Worm (Caenorhabditis elegans) whole organism, mixed stage, embryonic: ENCODE results near the gene ztf-29.
A peak's percentile ranks its signal among the peaks of the same experiment; 100 is the strongest.

Experiments
- M03D4.4 ChIP-seq: sonication (generic microtip); optimal IDR thresholded peaks from 2 replicates; lab custom pipeline; 2017; ENCODE audit warnings: mild to moderate bottlenecking, missing genetic modification characterization, missing compliant biosample characterization
- bed-3 ChIP-seq: fragments of 200-800 bp; sonication (Bioruptor generic); optimal IDR thresholded peaks from 3 replicates; lab custom pipeline; 2018; ENCODE audit warnings: mild to moderate bottlenecking, missing genetic modification characterization, moderate library complexity, missing compliant biosample characterization
- blmp-1 ChIP-seq: fragments of 150-350 bp; optimal IDR thresholded peaks from 2 replicates; lab custom pipeline; 2014; ENCODE audit warnings: missing biosample characterization, missing genetic modification characterization
- ceh-39 ChIP-seq: fragments of 150-350 bp; optimal IDR thresholded peaks from 2 replicates; lab custom pipeline; 2014; ENCODE audit warnings: missing biosample characterization, missing genetic modification characterization
- ceh-43 ChIP-seq: fragments of 200-800 bp; sonication (Bioruptor generic); optimal IDR thresholded peaks from 2 replicates; lab custom pipeline; 2018; ENCODE audit warnings: mild to moderate bottlenecking, missing genetic modification characterization, moderate library complexity, missing compliant biosample characterization
- ceh-83 ChIP-seq: fragments of 200-800 bp; sonication (Bioruptor generic); optimal IDR thresholded peaks from 2 replicates; lab custom pipeline; 2018; ENCODE audit warnings: mild to moderate bottlenecking, missing genetic modification characterization, missing compliant biosample characterization
- ces-1 ChIP-seq: fragments of 150-350 bp; optimal IDR thresholded peaks from 2 replicates; lab custom pipeline; 2014; ENCODE audit warnings: missing biosample characterization, missing genetic modification reagents, missing genetic modification characterization
- cnd-1 ChIP-seq: fragments of 200-800 bp; sonication (Bioruptor generic); optimal IDR thresholded peaks from 2 replicates; lab custom pipeline; 2018; ENCODE audit warnings: mild to moderate bottlenecking, missing genetic modification characterization, missing compliant biosample characterization
- drap-1 ChIP-seq: fragments of 200-800 bp; sonication (Bioruptor generic); optimal IDR thresholded peaks from 3 replicates; lab custom pipeline; 2018; ENCODE audit warnings: mild to moderate bottlenecking, missing genetic modification characterization, missing compliant biosample characterization
- elt-1 ChIP-seq: sonication (generic microtip); optimal IDR thresholded peaks from 2 replicates; lab custom pipeline; 2017; ENCODE audit warnings: missing genetic modification characterization, mild to moderate bottlenecking, missing compliant biosample characterization, antibody characterized with exemption, moderate library complexity, borderline replicate concordance; ENCODE audit not compliant: insufficient read depth
- elt-3 ChIP-seq: fragments of 150-350 bp; optimal IDR thresholded peaks from 2 replicates; lab custom pipeline; 2014; ENCODE audit warnings: missing biosample characterization, missing genetic modification characterization
- flh-1 ChIP-seq: fragments of 200-800 bp; sonication (Bioruptor generic); optimal IDR thresholded peaks from 2 replicates; lab custom pipeline; 2018; ENCODE audit warnings: mild to moderate bottlenecking, missing genetic modification characterization, moderate library complexity, missing compliant biosample characterization
- ham-2 ChIP-seq: fragments of 200-800 bp; sonication (Bioruptor generic); optimal IDR thresholded peaks from 2 replicates; lab custom pipeline; 2018; ENCODE audit warnings: mild to moderate bottlenecking, missing genetic modification characterization, missing compliant biosample characterization
- hlh-1 ChIP-seq: fragments of 150-350 bp; optimal IDR thresholded peaks from 2 replicates; lab custom pipeline; 2014; ENCODE audit warnings: missing biosample characterization, missing genetic modification reagents, missing genetic modification characterization
- lin-13 ChIP-seq: fragments of 150-350 bp; optimal IDR thresholded peaks from 2 replicates; lab custom pipeline; 2014; ENCODE audit warnings: missing biosample characterization, missing genetic modification characterization
- lin-32 ChIP-seq: fragments of 200-800 bp; sonication (Bioruptor generic); optimal IDR thresholded peaks from 2 replicates; lab custom pipeline; 2018; ENCODE audit warnings: mild to moderate bottlenecking, missing genetic modification characterization, missing compliant biosample characterization
- lsy-2 ChIP-seq: fragments of 150-350 bp; optimal IDR thresholded peaks from 2 replicates; lab custom pipeline; 2014; ENCODE audit warnings: missing biosample characterization, missing genetic modification characterization
- mab-5 ChIP-seq: fragments of 150-350 bp; optimal IDR thresholded peaks from 2 replicates; lab custom pipeline; 2014; ENCODE audit warnings: missing biosample characterization, missing genetic modification characterization
- mep-1 ChIP-seq: fragments of 150-350 bp; optimal IDR thresholded peaks from 2 replicates; lab custom pipeline; 2017; ENCODE audit warnings: missing biosample characterization, missing genetic modification reagents, missing genetic modification characterization, inconsistent platforms
- mls-2 ChIP-seq: sonication (generic microtip); optimal IDR thresholded peaks from 2 replicates; lab custom pipeline; 2016; ENCODE audit warnings: mild to moderate bottlenecking, missing genetic modification characterization, moderate library complexity, missing compliant biosample characterization
- nhr-2 ChIP-seq: fragments of 150-350 bp; optimal IDR thresholded peaks from 2 replicates; lab custom pipeline; 2014; ENCODE audit warnings: missing biosample characterization, missing genetic modification characterization
- nhr-237 ChIP-seq: fragments of 150-350 bp; optimal IDR thresholded peaks from 2 replicates; lab custom pipeline; 2014; ENCODE audit warnings: missing biosample characterization, missing genetic modification characterization
- nhr-28 ChIP-seq: fragments of 150-350 bp; optimal IDR thresholded peaks from 2 replicates; lab custom pipeline; 2014; ENCODE audit warnings: missing biosample characterization, missing genetic modification characterization
- nhr-76 ChIP-seq: sonication (generic microtip); optimal IDR thresholded peaks from 2 replicates; lab custom pipeline; 2017; ENCODE audit warnings: missing biosample characterization, missing genetic modification characterization
- sem-2 ChIP-seq: fragments of 200-800 bp; sonication (Bioruptor generic); optimal IDR thresholded peaks from 2 replicates; lab custom pipeline; 2018; ENCODE audit warnings: mild to moderate bottlenecking, missing genetic modification characterization, missing compliant biosample characterization
- snpc-4 ChIP-seq: fragments of 150-350 bp; optimal IDR thresholded peaks from 2 replicates; lab custom pipeline; 2014; ENCODE audit warnings: missing biosample characterization, missing genetic modification characterization
- tbx-8 ChIP-seq: fragments of 200-800 bp; sonication (Bioruptor generic); optimal IDR thresholded peaks from 2 replicates; lab custom pipeline; 2018; ENCODE audit warnings: mild to moderate bottlenecking, missing genetic modification characterization, moderate library complexity, missing compliant biosample characterization
- unc-120 ChIP-seq: sonication (generic microtip); optimal IDR thresholded peaks from 2 replicates; lab custom pipeline; 2017; ENCODE audit warnings: missing genetic modification characterization, missing compliant biosample characterization; ENCODE audit not compliant: poor library complexity, severe bottlenecking
- unc-39 ChIP-seq: fragments of 150-350 bp; optimal IDR thresholded peaks from 2 replicates; lab custom pipeline; 2014; ENCODE audit warnings: missing biosample characterization, missing genetic modification characterization
- unc-62 ChIP-seq: fragments of 150-350 bp; optimal IDR thresholded peaks from 2 replicates; lab custom pipeline; 2014; ENCODE audit warnings: missing biosample characterization, missing genetic modification reagents, missing genetic modification characterization
- zip-8 ChIP-seq: fragments of 150-350 bp; optimal IDR thresholded peaks from 2 replicates; lab custom pipeline; 2014; ENCODE audit warnings: missing biosample characterization, missing genetic modification characterization
- ztf-11 ChIP-seq: fragments of 150-350 bp; optimal IDR thresholded peaks from 2 replicates; lab custom pipeline; 2014; ENCODE audit warnings: missing biosample characterization, missing genetic modification characterization

Gene ztf-29

DNA sequence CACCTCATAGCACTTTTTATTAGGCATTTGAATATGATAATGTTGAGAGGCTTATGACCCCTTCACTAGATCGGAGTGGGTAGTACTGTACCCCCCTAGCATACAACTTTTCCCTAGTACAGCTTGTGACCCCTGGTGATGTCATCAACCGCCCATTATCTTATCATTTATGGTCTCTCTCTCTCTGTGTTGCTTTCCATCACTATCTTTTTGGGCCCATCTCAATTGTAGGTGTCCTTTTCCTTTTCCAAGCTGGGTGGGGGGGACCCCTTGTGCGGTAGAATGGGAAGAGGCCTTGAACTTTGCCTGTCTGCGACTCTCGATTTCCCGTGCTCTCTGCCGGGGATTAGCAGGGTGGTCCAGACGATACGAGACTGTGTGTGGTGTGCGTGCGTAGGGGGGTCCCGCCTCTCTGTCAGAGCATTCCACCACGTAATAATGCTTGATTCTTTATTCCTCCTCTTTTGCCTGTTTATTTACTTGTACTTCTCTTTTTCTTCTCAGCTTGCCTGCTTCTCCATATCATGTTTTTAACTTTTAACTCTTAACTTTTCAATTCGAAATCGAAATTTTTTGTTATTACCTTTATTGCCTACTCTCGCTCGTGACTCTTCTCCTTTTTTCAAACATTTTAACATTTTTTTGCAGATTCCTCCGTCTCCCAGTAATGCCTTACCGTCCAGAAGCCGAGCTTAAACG lies at the start of gene ztf-29:
TSS of gene ztf-29 (plus strand) at position 649 of the 699 bp plus-strand sequence.
- TF ChIP-seq sem-2 (GFP tag; lab: Kevin White, UChicago), result peak; percentile 28
- TF ChIP-seq unc-120 (tag; lab: Kevin White, UChicago), result no peak
- no peak for TF ChIP-seq ceh-83 (GFP tag; lab: Kevin White, UChicago)
- TF ChIP-seq unc-62 (GFP tag; lab: Kevin White, UChicago), result no peak
- peak; percentile 70 for TF ChIP-seq elt-1
- TF ChIP-seq tbx-8 (GFP tag; lab: Kevin White, UChicago), result no peak
- no peak for TF ChIP-seq lin-13 (tag; lab: Kevin White, UChicago)
- TF ChIP-seq zip-8 (tag; lab: Kevin White, UChicago), result no peak
- TF ChIP-seq ham-2 (GFP tag; lab: Kevin White, UChicago), result peak; percentile 49

- no peak for TF ChIP-seq lsy-2
- TF ChIP-seq elt-1, result no peak
- no peak for TF ChIP-seq ces-1 (GFP tag; lab: Kevin White, UChicago)
- no peak for TF ChIP-seq ztf-11 (tag; lab: Kevin White, UChicago)
- TF ChIP-seq cnd-1 (tag; lab: Kevin White, UChicago), result no peak
- TF ChIP-seq zip-8 (tag; lab: Kevin White, UChicago), result no peak
- TF ChIP-seq, all 35 proteins: peak for 0
Measured at ce11 chrIII:11523504-11524025, 37.4 kb upstream of the ztf-29 start, which contains the start of the genes Y66D12A.16 and such-1. Gene Y66D12A.16 (plus strand): TSS chrIII:11523554. Gene such-1 (minus strand): TSS chrIII:11523759.

ce11 chrIII:11524073-11524472 lies 36.9 kb upstream of the ztf-29 start:
- TF ChIP-seq blmp-1 (no peak), ceh-39 (tag; lab: Kevin White, UChicago) (no peak), lin-13 (tag; lab: Kevin White, UChicago) (no peak), ces-1 (GFP tag; lab: Kevin White, UChicago) (no peak), mls-2 (tag; lab: Kevin White, UChicago) (no peak), elt-3 (tag; lab: Kevin White, UChicago) (no peak), lin-32 (GFP tag; lab: Kevin White, UChicago) (no peak), ztf-11 (tag; lab: Kevin White, UChicago) (no peak), unc-62 (GFP tag; lab: Kevin White, UChicago) (no peak)

DNA sequence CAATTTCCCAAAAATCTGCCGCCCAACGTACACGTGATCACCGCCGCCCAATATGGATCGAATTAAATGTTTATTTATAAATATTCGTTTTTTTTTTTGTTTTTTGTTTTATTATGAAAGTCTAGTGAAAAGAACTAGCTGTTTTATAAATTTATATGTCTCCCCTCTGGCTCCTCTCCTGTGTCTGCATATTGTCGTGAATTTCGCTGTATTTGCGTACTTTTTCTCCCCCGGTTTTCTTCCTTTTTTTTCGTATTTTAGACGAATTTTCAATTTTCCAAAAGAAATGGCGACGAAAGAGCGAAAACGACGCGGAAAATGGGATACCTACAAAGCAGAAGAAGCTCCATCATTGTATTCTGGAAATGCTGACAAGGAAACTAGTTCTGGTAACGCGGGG lies 34.6 kb upstream of the ztf-29 start, which contains the start of gene xpb-1:
TSS of gene xpb-1 (plus strand) at position 262 of the 400 bp plus-strand sequence.
- no peak for TF ChIP-seq drap-1
- TF ChIP-seq nhr-237 (tag; lab: Kevin White, UChicago), result no peak
- no peak for TF ChIP-seq M03D4.4 (tag; lab: Kevin White, UChicago)
- no peak for TF ChIP-seq hlh-1 (tag; lab: Kevin White, UChicago)
- no peak for TF ChIP-seq nhr-2

ce11 chrIII:11534624-11535079 lies 26.3 kb upstream of the ztf-29 start, which contains the start of gene nrps-1:
Gene nrps-1 (plus strand): TSS chrIII:11534674.
- TF ChIP-seq mls-2 (tag; lab: Kevin White, UChicago) (no peak), bed-3 (GFP tag; lab: Kevin White, UChicago) (no peak), elt-3 (tag; lab: Kevin White, UChicago) (no peak), unc-39 (tag; lab: Kevin White, UChicago) (no peak), ceh-43 (GFP tag; lab: Kevin White, UChicago) (no peak), nhr-76 (tag; lab: Kevin White, UChicago) (no peak), ces-1 (GFP tag; lab: Kevin White, UChicago) (no peak), ceh-83 (GFP tag; lab: Kevin White, UChicago) (no peak), ham-2 (GFP tag; lab: Kevin White, UChicago) (no peak)

- no peak for TF ChIP-seq mep-1 (tag; lab: Kevin White, UChicago)
- no peak for TF ChIP-seq unc-120 (tag; lab: Kevin White, UChicago)
- TF ChIP-seq nhr-237 (tag; lab: Kevin White, UChicago), result no peak
- no peak for TF ChIP-seq tbx-8 (GFP tag; lab: Kevin White, UChicago)
- TF ChIP-seq nhr-28 (tag; lab: Kevin White, UChicago), result no peak
- TF ChIP-seq flh-1 (GFP tag; lab: Kevin White, UChicago), result no peak
- no peak for TF ChIP-seq unc-62 (GFP tag; lab: Kevin White, UChicago)
- TF ChIP-seq nhr-2, result no peak
- TF ChIP-seq snpc-4 (tag; lab: Kevin White, UChicago), result no peak
- TF ChIP-seq mab-5 (tag; lab: Kevin White, UChicago), result no peak
- TF ChIP-seq elt-1, result no peak
- TF ChIP-seq ceh-39 (tag; lab: Kevin White, UChicago), result no peak
- no peak for TF ChIP-seq lsy-2
- no peak for TF ChIP-seq ces-1 (GFP tag; lab: Kevin White, UChicago)
Measured at ce11 chrIII:11535453-11535852, 25.5 kb upstream of the ztf-29 start.
